Worm (Caenorhabditis elegans) whole organism, late embryonic: ENCODE measurements around the gene C35A11.2.

Experiments used
- F13H6.1 ChIP-seq: sonication (generic microtip); optimal IDR thresholded peaks from 2 replicates; lab custom pipeline; 2016; ENCODE audit warnings: missing genetic modification characterization, missing compliant biosample characterization
- K02D7.2 ChIP-seq: sonication (generic microtip); optimal IDR thresholded peaks from 2 replicates; lab custom pipeline; 2017; ENCODE audit warnings: mild to moderate bottlenecking, missing genetic modification characterization, missing compliant biosample characterization
- K09A11.1 ChIP-seq: sonication (generic microtip); optimal IDR thresholded peaks from 2 replicates; lab custom pipeline; 2017; ENCODE audit warnings: antibody characterized with exemption, mild to moderate bottlenecking, missing genetic modification characterization, missing compliant biosample characterization; ENCODE audit not compliant: insufficient read depth
- T23F11.4 ChIP-seq: fragments of 200-800 bp; sonication (Bioruptor generic); optimal IDR thresholded peaks from 2 replicates; lab custom pipeline; 2018; ENCODE audit warnings: mild to moderate bottlenecking, missing genetic modification characterization, missing compliant biosample characterization
- ama-1 ChIP-seq: fragments of 150-350 bp; optimal IDR thresholded peaks from 2 replicates; lab custom pipeline; 2014
- ceh-45 ChIP-seq: fragments of 200-800 bp; sonication (Bioruptor generic); IDR thresholded peaks from 2 replicates; pipeline ENCODE4 v1.3.6; 2022; ENCODE audit warnings: missing genetic modification reagents, missing genetic modification characterization, missing compliant biosample characterization
- ets-4 ChIP-seq: sonication (generic microtip); optimal IDR thresholded peaks from 2 replicates; lab custom pipeline; 2016; ENCODE audit warnings: missing genetic modification characterization, missing compliant biosample characterization
- fax-1 ChIP-seq: sonication (generic microtip); optimal IDR thresholded peaks from 2 replicates; lab custom pipeline; 2016; ENCODE audit warnings: missing genotype, missing genetic modification characterization, missing compliant biosample characterization
- mec-3 ChIP-seq: sonication (generic microtip); optimal IDR thresholded peaks from 2 replicates; lab custom pipeline; 2016; ENCODE audit warnings: borderline replicate concordance, missing genetic modification characterization, missing compliant biosample characterization
- syd-9 ChIP-seq: sonication (generic microtip); optimal IDR thresholded peaks from 2 replicates; lab custom pipeline; 2016; ENCODE audit warnings: mild to moderate bottlenecking, missing genetic modification characterization, moderate library complexity, missing compliant biosample characterization

ce11 chrV:5339497-5339896, 46.6 kb upstream of the C35A11.2 start, which contains the start of gene srg-27:
- TF ChIP-seq F13H6.1 (tag; lab: Kevin White, UChicago) (no peak), fax-1 (no peak), syd-9 (tag; lab: Kevin White, UChicago) (no peak), T23F11.4 (GFP tag; lab: Kevin White, UChicago) (no peak), K02D7.2 (tag; lab: Kevin White, UChicago) (no peak), K09A11.1 (tag; lab: Kevin White, UChicago) (no peak), ama-1 (lab: Kevin White, UChicago) (no peak), ets-4 (no peak), ceh-45 (no peak), mec-3 (tag; lab: Kevin White, UChicago) (no peak)
